Worm (Caenorhabditis elegans): ENCODE results near the gene nspc-17.

Gene nspc-17

DNA sequence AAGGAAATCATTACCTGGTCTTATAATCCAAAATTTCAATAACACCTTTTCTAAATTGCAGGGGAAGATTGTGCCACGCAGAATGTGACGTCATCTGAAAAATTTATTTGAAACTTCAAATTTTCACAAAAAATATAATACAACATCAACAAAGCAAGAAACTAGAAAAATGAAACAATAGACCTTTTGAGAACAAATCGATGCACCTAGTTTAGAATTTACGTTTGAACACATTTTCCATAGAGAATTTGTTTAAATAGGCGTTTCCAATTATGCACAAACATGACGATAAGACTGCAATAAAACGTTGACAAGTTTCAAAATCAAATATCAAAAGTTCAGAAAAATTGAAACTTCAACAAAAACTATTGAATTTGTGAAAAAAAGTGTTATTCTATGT, 12.2 kb downstream of the nspc-17 start, which contains the start of gene fbxa-141:
TSS of gene fbxa-141 (minus strand) at position 101 of the 400 bp plus-strand sequence.
- TF ChIP-seq tbx-2 (tag; optimal IDR thresholded peaks at IDR 0.05) (no peak), nfya-1 (tag; optimal IDR thresholded peaks at IDR 0.05; ENCODE audit: insufficient read depth) (no peak), nhr-43 (tag; optimal IDR thresholded peaks at IDR 0.05; ENCODE audit: poor library complexity, severe bottlenecking) (no peak), fkh-2 (tag; optimal IDR thresholded peaks at IDR 0.05) (no peak), ceh-28 (tag; optimal IDR thresholded peaks at IDR 0.05) (no peak), mml-1 (tag; optimal IDR thresholded peaks at IDR 0.05) (no peak), nhr-11 (tag; optimal IDR thresholded peaks at IDR 0.05) (no peak), mdl-1 (tag; optimal IDR thresholded peaks at IDR 0.05) (no peak), ceh-82 (tag; optimal IDR thresholded peaks at IDR 0.05) (no peak), skn-1 (tag; optimal IDR thresholded peaks at IDR 0.05) (no peak), ama-1 (optimal IDR thresholded peaks at IDR 0.05) (no peak), ztf-11 (tag; optimal IDR thresholded peaks at IDR 0.05) (no peak), pha-4 (tag; optimal IDR thresholded peaks at IDR 0.05) (no peak), daf-12 (tag; optimal IDR thresholded peaks at IDR 0.05) (no peak), ZK546.5 (tag; optimal IDR thresholded peaks at IDR 0.05) (no peak), egl-27 (tag; optimal IDR thresholded peaks at IDR 0.05) (no peak)

DNA sequence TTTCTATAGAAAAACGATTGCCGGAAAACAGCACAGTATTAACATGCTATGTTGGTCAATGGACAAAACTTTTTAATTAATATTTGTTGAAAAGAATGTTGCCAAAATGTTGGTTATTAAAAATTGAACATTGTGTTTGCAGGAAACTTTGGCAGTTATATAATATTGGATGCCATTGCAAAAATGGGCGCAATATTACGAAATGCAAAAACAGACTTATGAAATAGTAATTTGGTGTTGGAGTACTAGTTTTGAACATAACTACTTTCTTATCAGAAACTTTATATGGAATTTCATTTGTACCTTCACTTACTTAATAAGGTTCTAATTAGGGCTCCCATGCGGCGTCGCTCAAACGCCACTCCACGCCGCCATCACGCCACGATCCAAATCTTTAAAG, 14.6 kb downstream of the nspc-17 start:
- no peak for TF ChIP-seq nhr-23 (tag; optimal IDR thresholded peaks at IDR 0.05)
- TF ChIP-seq tbx-2 (tag; optimal IDR thresholded peaks at IDR 0.05): no peak
- TF ChIP-seq nhr-237 (tag; optimal IDR thresholded peaks at IDR 0.05): no peak
- no peak for TF ChIP-seq nhr-25 (tag; optimal IDR thresholded peaks at IDR 0.05)
- TF ChIP-seq zag-1 (tag; optimal IDR thresholded peaks at IDR 0.05): no peak
- no peak for TF ChIP-seq ceh-16 (tag; optimal IDR thresholded peaks at IDR 0.05)
- no peak for TF ChIP-seq eor-1 (tag; optimal IDR thresholded peaks at IDR 0.05)
- no peak for TF ChIP-seq hmg-11 (tag; optimal IDR thresholded peaks at IDR 0.05)
- TF ChIP-seq ceh-9 (tag; optimal IDR thresholded peaks at IDR 0.05): no peak
- no peak for TF ChIP-seq elt-1 (tag; optimal IDR thresholded peaks at IDR 0.05)
- TF ChIP-seq lsy-12 (tag; optimal IDR thresholded peaks at IDR 0.05): no peak
- TF ChIP-seq sea-2 (GFP tag; optimal IDR thresholded peaks at IDR 0.05): no peak

DNA sequence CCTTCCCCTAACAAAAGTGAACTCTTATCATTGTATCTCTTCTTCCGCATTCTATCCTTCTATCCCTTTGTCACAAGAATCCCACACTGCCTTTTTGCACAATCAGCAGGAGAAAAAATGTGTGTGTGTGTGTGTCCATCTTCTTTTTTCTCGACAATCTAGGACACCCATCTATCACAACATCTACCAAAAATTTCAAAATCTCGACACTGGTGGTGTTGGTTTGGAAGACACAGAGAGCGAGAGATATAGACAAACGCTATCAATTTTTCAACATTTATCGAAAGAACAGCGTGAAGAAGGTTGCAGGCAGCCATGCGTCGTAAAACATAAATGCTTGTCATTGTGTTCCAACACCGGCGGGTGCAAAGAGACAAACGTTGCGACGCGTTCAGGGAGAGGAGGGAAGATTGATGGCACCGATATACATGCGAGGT, 16.1 kb downstream of the nspc-17 start:
- TF ChIP-seq skn-1 (tag; optimal IDR thresholded peaks at IDR 0.05) (no peak), lsy-12 (tag; optimal IDR thresholded peaks at IDR 0.05) (no peak), nhr-28 (tag; optimal IDR thresholded peaks at IDR 0.05) (no peak), ama-1 (optimal IDR thresholded peaks at IDR 0.05) (no peak), R02D3.7 (tag; optimal IDR thresholded peaks at IDR 0.05) (no peak), fkh-10 (GFP tag; optimal IDR thresholded peaks at IDR 0.05) (no peak), ceh-9 (tag; optimal IDR thresholded peaks at IDR 0.05) (no peak), ztf-11 (tag; optimal IDR thresholded peaks at IDR 0.05) (no peak), daf-12 (tag; optimal IDR thresholded peaks at IDR 0.05) (no peak), elt-2 (tag; optimal IDR thresholded peaks at IDR 0.05) (peak; percentile 13), nhr-237 (tag; optimal IDR thresholded peaks at IDR 0.05) (no peak), mdl-1 (tag; optimal IDR thresholded peaks at IDR 0.05) (no peak), pha-4 (tag; optimal IDR thresholded peaks at IDR 0.05) (no peak), unc-39 (tag; optimal IDR thresholded peaks at IDR 0.05) (no peak), ceh-28 (tag; optimal IDR thresholded peaks at IDR 0.05) (peak; percentile 62), nhr-25 (tag; optimal IDR thresholded peaks at IDR 0.05) (peak; percentile 82), lin-15B (tag; optimal IDR thresholded peaks at IDR 0.05) (peak; percentile 12), nhr-67 (tag; optimal IDR thresholded peaks at IDR 0.05) (no peak), lin-39 (tag; optimal IDR thresholded peaks at IDR 0.05) (peak; percentile 58), ceh-16 (tag; optimal IDR thresholded peaks at IDR 0.05) (no peak), jun-1 (tag; optimal IDR thresholded peaks at IDR 0.05) (no peak), nhr-23 (tag; optimal IDR thresholded peaks at IDR 0.05) (peak; percentile 90), snpc-4 (tag; optimal IDR thresholded peaks at IDR 0.05) (no peak), nfya-1 (tag; optimal IDR thresholded peaks at IDR 0.05; ENCODE audit: insufficient read depth) (peak; percentile 45), elt-3 (tag; optimal IDR thresholded peaks at IDR 0.05) (peak; percentile 45 to 69 (median 60)), nhr-76 (tag; optimal IDR thresholded peaks at IDR 0.05) (no peak), ZK546.5 (tag; optimal IDR thresholded peaks at IDR 0.05) (no peak), egl-27 (tag; optimal IDR thresholded peaks at IDR 0.05) (peak; percentile 15), pqm-1 (tag; optimal IDR thresholded peaks at IDR 0.05) (no peak), unc-62 (GFP tag; optimal IDR thresholded peaks at IDR 0.05) (peak; percentile 91), aly-2 (tag; optimal IDR thresholded peaks at IDR 0.05) (no peak), ztf-4 (tag; optimal IDR thresholded peaks at IDR 0.05) (no peak), fkh-2 (tag; optimal IDR thresholded peaks at IDR 0.05) (no peak), mml-1 (tag; optimal IDR thresholded peaks at IDR 0.05) (no peak), fos-1 (tag; optimal IDR thresholded peaks at IDR 0.05) (no peak), nhr-11 (tag; optimal IDR thresholded peaks at IDR 0.05) (peak; percentile 59), zag-1 (tag; optimal IDR thresholded peaks at IDR 0.05) (no peak), sea-2 (GFP tag; optimal IDR thresholded peaks at IDR 0.05) (no peak), eor-1 (tag; optimal IDR thresholded peaks at IDR 0.05) (no peak), tbx-2 (tag; optimal IDR thresholded peaks at IDR 0.05) (no peak), ceh-82 (tag; optimal IDR thresholded peaks at IDR 0.05) (no peak), egl-5 (tag; optimal IDR thresholded peaks at IDR 0.05) (peak; percentile 34), nhr-43 (tag; optimal IDR thresholded peaks at IDR 0.05; ENCODE audit: poor library complexity, severe bottlenecking) (peak; percentile 61), hmg-11 (tag; optimal IDR thresholded peaks at IDR 0.05) (no peak), elt-1 (tag; optimal IDR thresholded peaks at IDR 0.05) (peak; percentile 89), nhr-12 (tag; optimal IDR thresholded peaks at IDR 0.05) (no peak)

Measured in whole organism, L3 larva.